Worm (Caenorhabditis elegans) whole organism, L4 larva: ENCODE measurements around the gene otpl-5.

Source experiments
- F26F4.8 ChIP-seq: fragments of 200-800 bp; sonication (Bioruptor generic); conservative IDR thresholded peaks from 2 replicates; pipeline ENCODE4 v1.3.6; 2022; ENCODE audit warnings: missing genetic modification characterization, missing compliant biosample characterization
- F37D6.2 ChIP-seq: sonication (generic microtip); optimal IDR thresholded peaks from 2 replicates; lab custom pipeline; 2016; ENCODE audit warnings: mild to moderate bottlenecking, missing genetic modification characterization, missing compliant biosample characterization
- F44E2.7 ChIP-seq: fragments of 200-800 bp; sonication (Bioruptor generic); IDR thresholded peaks from 2 replicates; pipeline ENCODE4 v2.1.2; 2022; ENCODE audit warnings: missing genetic modification characterization, missing compliant biosample characterization
- R02D3.7 ChIP-seq: fragments of 150-350 bp; sonication (generic microtip); optimal IDR thresholded peaks from 3 replicates; lab custom pipeline; 2014; ENCODE audit warnings: missing biosample characterization, missing genetic modification characterization
- T26A8.4 ChIP-seq: fragments of 200-800 bp; sonication (Bioruptor generic); IDR thresholded peaks from 2 replicates; pipeline ENCODE4 v1.3.6; 2022; ENCODE audit warnings: missing genetic modification characterization, missing compliant biosample characterization
- Y105C5A.15 ChIP-seq: fragments of 200-800 bp; sonication (Bioruptor generic); IDR thresholded peaks from 2 replicates; pipeline ENCODE4 v1.3.6; 2022; ENCODE audit warnings: missing genetic modification characterization, missing compliant biosample characterization
- Y48G9A.11 ChIP-seq: fragments of 200-800 bp; sonication (Bioruptor generic); IDR thresholded peaks from 2 replicates; pipeline ENCODE4 v1.3.6; 2022; ENCODE audit warnings: missing genetic modification reagents, missing genetic modification characterization, missing compliant biosample characterization
- Y75B8A.6 ChIP-seq: fragments of 200-800 bp; sonication (Bioruptor generic); IDR thresholded peaks from 2 replicates; pipeline ENCODE4 v1.3.6; 2022; ENCODE audit warnings: missing genetic modification reagents, missing genetic modification characterization, missing compliant biosample characterization
- ZK546.5 ChIP-seq, 2 experiments: sonication (generic microtip); optimal IDR thresholded peaks; 2 replicates each; lab custom pipeline; 2017; ENCODE audit warnings: missing biosample characterization in 2 of 2, missing genetic modification characterization in 2 of 2
- ama-1 ChIP-seq: fragments of 150-350 bp; optimal IDR thresholded peaks from 2 replicates; lab custom pipeline; 2014; ENCODE audit warnings: inconsistent platforms, mixed read lengths
- arid-1 ChIP-seq: fragments of 200-800 bp; sonication (Bioruptor generic); conservative IDR thresholded peaks from 2 replicates; pipeline ENCODE4 v1.3.6; 2022; ENCODE audit warnings: missing genetic modification reagents, missing genetic modification characterization, missing compliant biosample characterization
- attf-4 ChIP-seq: sonication (generic microtip); optimal IDR thresholded peaks from 3 replicates; lab custom pipeline; 2017; ENCODE audit warnings: missing biosample characterization, missing genetic modification characterization
- ceh-20 ChIP-seq: fragments of 200-800 bp; sonication (Bioruptor generic); IDR thresholded peaks from 2 replicates; pipeline ENCODE4 v1.3.6; 2022; ENCODE audit warnings: missing genetic modification reagents, missing genetic modification characterization, missing compliant biosample characterization
- ceh-28 ChIP-seq: fragments of 150-350 bp; optimal IDR thresholded peaks from 2 replicates; lab custom pipeline; 2014; ENCODE audit warnings: missing biosample characterization, missing genetic modification reagents, missing genetic modification characterization
- ceh-32 ChIP-seq: sonication (generic microtip); optimal IDR thresholded peaks from 2 replicates; lab custom pipeline; 2016; ENCODE audit warnings: mild to moderate bottlenecking, missing genetic modification characterization, missing compliant biosample characterization; ENCODE audit not compliant: poor library complexity
- ceh-44 ChIP-seq: fragments of 200-800 bp; sonication (Bioruptor generic); IDR thresholded peaks from 2 replicates; pipeline ENCODE4 v1.3.6; 2022; ENCODE audit warnings: missing genetic modification reagents, missing genetic modification characterization, missing compliant biosample characterization
- ceh-62 ChIP-seq: sonication (generic microtip); optimal IDR thresholded peaks from 2 replicates; lab custom pipeline; 2017; ENCODE audit warnings: missing biosample characterization, missing genetic modification characterization
- ceh-82 ChIP-seq: sonication (generic microtip); optimal IDR thresholded peaks from 2 replicates; lab custom pipeline; 2017; ENCODE audit warnings: missing biosample characterization, missing genetic modification characterization
- ces-1 ChIP-seq: fragments of 150-350 bp; sonication (generic microtip); optimal IDR thresholded peaks from 4 replicates; lab custom pipeline; 2014; ENCODE audit warnings: missing biosample characterization, missing genetic modification reagents, missing genetic modification characterization
- daf-16 ChIP-seq, 3 experiments: sonication (generic microtip); optimal IDR thresholded peaks; 2 replicates each; lab custom pipeline; 2016 to 2017; ENCODE audit warnings: missing genetic modification characterization in 3 of 3, missing genetic modification reagents in 3 of 3, mild to moderate bottlenecking in 2 of 3, missing compliant biosample characterization in 2 of 3, missing biosample characterization in 1 of 3, moderate library complexity in 1 of 3
- daf-19 ChIP-seq: fragments of 200-800 bp; sonication (Bioruptor generic); conservative IDR thresholded peaks from 2 replicates; pipeline ENCODE4 v1.3.6; 2022; ENCODE audit warnings: missing genetic modification characterization, missing compliant biosample characterization
- daf-8 ChIP-seq: fragments of 200-800 bp; sonication (Bioruptor generic); IDR thresholded peaks from 2 replicates; pipeline ENCODE4 v1.3.6; 2022; ENCODE audit warnings: missing genetic modification characterization, missing compliant biosample characterization
- dmd-6 ChIP-seq: fragments of 200-800 bp; sonication (Bioruptor generic); IDR thresholded peaks from 2 replicates; pipeline ENCODE4 v1.3.6; 2022; ENCODE audit warnings: missing genetic modification reagents, missing genetic modification characterization, missing compliant biosample characterization
- dmd-8 ChIP-seq: fragments of 200-800 bp; sonication (Bioruptor generic); IDR thresholded peaks from 2 replicates; pipeline ENCODE4 v1.3.6; 2022; ENCODE audit warnings: missing genetic modification characterization, missing compliant biosample characterization
- duxl-1 ChIP-seq: sonication (generic microtip); optimal IDR thresholded peaks from 2 replicates; lab custom pipeline; 2016; ENCODE audit warnings: mild to moderate bottlenecking, missing genetic modification characterization, moderate library complexity, missing compliant biosample characterization; ENCODE audit not compliant: poor library complexity
- dve-1 ChIP-seq: sonication (generic microtip); optimal IDR thresholded peaks from 2 replicates; lab custom pipeline; 2017; ENCODE audit warnings: antibody characterized with exemption, mild to moderate bottlenecking, missing genetic modification characterization, missing compliant biosample characterization; ENCODE audit not compliant: insufficient read depth
- egl-27 ChIP-seq: sonication (generic microtip); optimal IDR thresholded peaks from 3 replicates; lab custom pipeline; 2017; ENCODE audit warnings: missing biosample characterization, missing genetic modification reagents, missing genetic modification characterization
- egl-43 ChIP-seq: fragments of 200-800 bp; sonication (Bioruptor generic); IDR thresholded peaks from 2 replicates; pipeline ENCODE4 v1.3.6; 2022; ENCODE audit warnings: missing genetic modification reagents, missing genetic modification characterization, missing compliant biosample characterization
- fkh-10 ChIP-seq: fragments of 150-350 bp; optimal IDR thresholded peaks from 2 replicates; lab custom pipeline; 2014; ENCODE audit warnings: missing biosample characterization, missing genetic modification reagents, missing genetic modification characterization
- hif-1 ChIP-seq, 2 experiments: sonication (generic microtip); optimal IDR thresholded peaks; 2 replicates each; lab custom pipeline; 2016 to 2017; ENCODE audit warnings: missing compliant biosample characterization in 2 of 2, missing genetic modification characterization in 2 of 2, missing genetic modification reagents in 2 of 2, missing genotype in 2 of 2, mild to moderate bottlenecking in 1 of 2
- lim-7 ChIP-seq: fragments of 200-800 bp; sonication (Bioruptor generic); IDR thresholded peaks from 2 replicates; pipeline ENCODE4 v1.3.6; 2022; ENCODE audit warnings: missing genetic modification characterization, missing compliant biosample characterization
- lin-1 ChIP-seq: fragments of 200-800 bp; sonication (Bioruptor generic); IDR thresholded peaks from 2 replicates; pipeline ENCODE4 v1.3.6; 2022; ENCODE audit warnings: missing genetic modification reagents, missing genetic modification characterization, missing compliant biosample characterization
- lin-29 ChIP-seq: fragments of 200-800 bp; sonication (Bioruptor generic); IDR thresholded peaks from 2 replicates; pipeline ENCODE4 v1.3.6; 2022; ENCODE audit warnings: missing genetic modification reagents, missing genetic modification characterization, missing compliant biosample characterization
- lin-38 ChIP-seq: fragments of 200-800 bp; sonication (Bioruptor generic); IDR thresholded peaks from 2 replicates; pipeline ENCODE4 v1.3.6; 2022; ENCODE audit warnings: missing genetic modification reagents, missing genetic modification characterization, missing compliant biosample characterization
- lir-3 ChIP-seq: sonication (generic microtip); optimal IDR thresholded peaks from 2 replicates; lab custom pipeline; 2016; ENCODE audit warnings: mild to moderate bottlenecking, missing genetic modification characterization, missing compliant biosample characterization
- lsy-2 ChIP-seq, 2 experiments: fragments of 150-350 bp in 1 of 2; sonication (generic microtip) in 1 of 2; optimal IDR thresholded peaks; 2 replicates each; lab custom pipeline; 2014 to 2017; ENCODE audit warnings: missing biosample characterization in 2 of 2, missing genetic modification characterization in 2 of 2
- madf-5 ChIP-seq, 2 experiments: fragments of 200-800 bp; sonication (Bioruptor generic); IDR thresholded peaks; 2 replicates each; pipeline ENCODE4 v1.3.6; 2022; ENCODE audit warnings: missing compliant biosample characterization in 2 of 2, missing genetic modification characterization in 2 of 2
- madf-9 ChIP-seq: fragments of 200-800 bp; sonication (Bioruptor generic); conservative IDR thresholded peaks from 2 replicates; pipeline ENCODE4 v1.3.6; 2022; ENCODE audit warnings: missing genetic modification reagents, missing genetic modification characterization, missing compliant biosample characterization
- nhr-11 ChIP-seq: fragments of 150-350 bp; optimal IDR thresholded peaks from 2 replicates; lab custom pipeline; 2014; ENCODE audit warnings: missing biosample characterization, missing genetic modification characterization
- nhr-28 ChIP-seq: fragments of 150-350 bp; optimal IDR thresholded peaks from 2 replicates; lab custom pipeline; 2014; ENCODE audit warnings: missing biosample characterization, missing genetic modification characterization
- pha-4 ChIP-seq, 2 experiments: fragments of 150-350 bp in 1 of 2; fragments of 200-800 bp in 1 of 2; sonication (Bioruptor generic) in 1 of 2; IDR thresholded peaks in 1 of 2; optimal IDR thresholded peaks in 1 of 2; 2 replicates each; pipeline versions ENCODE4 v1.3.6 to Lab custom; 2014 to 2022; ENCODE audit warnings: missing genetic modification characterization in 2 of 2, missing genetic modification reagents in 2 of 2, missing biosample characterization in 1 of 2, missing compliant biosample characterization in 1 of 2
- sdz-12 ChIP-seq: fragments of 200-800 bp; sonication (Bioruptor generic); optimal IDR thresholded peaks from 2 replicates; lab custom pipeline; 2018; ENCODE audit warnings: mild to moderate bottlenecking, missing genetic modification characterization, missing compliant biosample characterization
- skn-1 ChIP-seq: fragments of 150-350 bp; optimal IDR thresholded peaks from 2 replicates; lab custom pipeline; 2014; ENCODE audit warnings: missing biosample characterization, missing genetic modification characterization
- snpc-1.2 ChIP-seq: fragments of 200-800 bp; sonication (Bioruptor generic); IDR thresholded peaks from 2 replicates; pipeline ENCODE4 v1.3.6; 2022; ENCODE audit warnings: missing genetic modification reagents, missing genetic modification characterization, missing compliant biosample characterization
- tag-97 ChIP-seq: fragments of 200-800 bp; sonication (Bioruptor generic); IDR thresholded peaks from 2 replicates; pipeline ENCODE4 v1.3.6; 2022; ENCODE audit warnings: missing genetic modification characterization, missing compliant biosample characterization
- unc-39 ChIP-seq: sonication (generic microtip); optimal IDR thresholded peaks from 2 replicates; lab custom pipeline; 2017; ENCODE audit warnings: missing biosample characterization, missing genetic modification characterization
- vab-7 ChIP-seq: fragments of 200-800 bp; sonication (Bioruptor generic); IDR thresholded peaks from 2 replicates; pipeline ENCODE4 v1.3.6; 2022; ENCODE audit warnings: missing genetic modification reagents, missing genetic modification characterization, missing compliant biosample characterization
- zfp-2 ChIP-seq: sonication (generic microtip); optimal IDR thresholded peaks from 2 replicates; lab custom pipeline; 2016; ENCODE audit warnings: mild to moderate bottlenecking, missing genetic modification characterization, missing compliant biosample characterization
- ztf-11 ChIP-seq: fragments of 150-350 bp; optimal IDR thresholded peaks from 2 replicates; lab custom pipeline; 2014; ENCODE audit warnings: missing biosample characterization, missing genetic modification characterization

Gene otpl-5

DNA sequence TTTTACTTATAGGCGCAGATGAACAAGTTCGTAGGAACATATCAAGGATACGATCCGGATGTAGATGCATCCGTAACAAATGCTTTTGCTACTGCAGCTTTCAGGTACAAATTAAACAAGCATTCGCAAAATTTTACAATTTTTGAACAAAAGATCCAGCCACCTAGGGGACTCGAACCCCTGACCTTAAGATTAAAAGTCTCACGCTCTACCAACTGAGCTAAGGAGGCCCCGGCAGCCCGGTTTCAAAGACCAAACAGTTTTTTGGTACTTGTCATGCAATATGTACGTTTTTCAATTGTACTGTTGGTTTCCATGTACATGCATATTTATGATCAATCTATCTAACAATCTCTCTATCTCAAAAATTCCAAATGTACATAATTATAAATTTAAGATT, 29.9 kb upstream of the otpl-5 start:
- TF ChIP-seq lin-1 (GFP tag; lab: Robert Waterston, UW): no peak
- peak; percentile 15 for TF ChIP-seq lir-3 (tag; lab: Kevin White, UChicago)
- TF ChIP-seq madf-5 (GFP tag; IDR thresholded peaks at IDR 0.05; lab: Robert Waterston, UW): 0 out of 4 replicates have a peak, but pooled peaks have one; percentile 51 to 66
- no peak for TF ChIP-seq dve-1 (tag; lab: Kevin White, UChicago)
- peak in 1 of 2 experiments; percentile 8 for TF ChIP-seq daf-16 (GFP tag; optimal IDR thresholded peaks at IDR 0.05; lab: Kevin White, UChicago)
- TF ChIP-seq daf-16 (tag; optimal IDR thresholded peaks at IDR 0.05; lab: Kevin White, UChicago): no peak
- TF ChIP-seq ZK546.5 (tag; optimal IDR thresholded peaks at IDR 0.05; lab: Kevin White, UChicago): no peak
- no peak for TF ChIP-seq madf-9
- TF ChIP-seq F44E2.7 (GFP tag; lab: Robert Waterston, UW): peak; percentile 49; the same call in 1 of the 2 replicates
- TF ChIP-seq ces-1: no peak
- TF ChIP-seq dmd-8 (GFP tag; lab: Robert Waterston, UW): peak; percentile 92
- TF ChIP-seq vab-7 (GFP tag; lab: Robert Waterston, UW): peak; percentile 42; the same call in 1 of the 2 replicates
- peak; percentile 91 for TF ChIP-seq lim-7
- TF ChIP-seq nhr-11 (tag; lab: Kevin White, UChicago): no peak
- peak; percentile 45; the same call in 1 of the 2 replicates for TF ChIP-seq ceh-20 (GFP tag; lab: Robert Waterston, UW)
- no peak for TF ChIP-seq Y105C5A.15
- 0 out of 2 replicates have a peak, but pooled peaks have one; percentile 27 for TF ChIP-seq daf-8 (GFP tag; lab: Robert Waterston, UW)
- peak; percentile 47; the same call in 1 of the 2 replicates for TF ChIP-seq arid-1
- peak; percentile 52; the same call in 1 of the 2 replicates for TF ChIP-seq snpc-1.2 (GFP tag; lab: Robert Waterston, UW)
- peak; percentile 53; the same call in 1 of the 2 replicates for TF ChIP-seq pha-4 (GFP tag; IDR thresholded peaks at IDR 0.05; lab: Robert Waterston, UW)
- TF ChIP-seq pha-4 (tag; optimal IDR thresholded peaks at IDR 0.05; lab: Kevin White, UChicago): no peak
- no peak for TF ChIP-seq ama-1
- peak; percentile 27 for TF ChIP-seq duxl-1 (tag; lab: Kevin White, UChicago)
- 0 out of 2 replicates have a peak, but pooled peaks have one; percentile 39 for TF ChIP-seq T26A8.4
- peak; percentile 67 for TF ChIP-seq lin-38 (GFP tag; lab: Robert Waterston, UW)
- 0 out of 2 replicates have a peak, but pooled peaks have one; percentile 40 for TF ChIP-seq Y48G9A.11 (GFP tag; lab: Robert Waterston, UW)
- peak; percentile 60; the same call in 1 of the 2 replicates for TF ChIP-seq F26F4.8
- TF ChIP-seq ceh-44: 0 out of 2 replicates have a peak, but pooled peaks have one; percentile 44
- no peak for TF ChIP-seq attf-4
- TF ChIP-seq egl-43 (GFP tag; lab: Robert Waterston, UW): peak; percentile 52; the same call in 1 of the 2 replicates
- TF ChIP-seq daf-19: peak; percentile 66; the same call in 1 of the 2 replicates

DNA sequence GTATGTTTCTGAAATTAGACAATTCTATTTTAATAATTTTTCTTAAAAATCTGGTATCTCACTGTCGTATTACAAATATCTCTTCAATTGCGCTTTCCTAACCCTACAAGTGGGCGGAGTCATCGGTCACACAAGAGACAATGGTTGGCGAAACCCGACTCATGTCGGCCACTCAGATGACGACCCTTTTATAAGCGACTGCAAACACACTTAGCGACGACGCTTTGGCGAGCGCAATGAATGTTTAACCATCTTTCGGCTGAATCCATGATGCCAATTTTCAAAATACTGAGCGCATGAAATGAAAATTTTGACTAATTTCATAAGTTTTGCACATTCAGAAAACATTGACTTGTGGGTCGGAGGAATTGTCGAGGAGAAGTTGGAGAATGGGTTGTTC, 29.0 kb upstream of the otpl-5 start:
- TF ChIP-seq nhr-28 (tag; lab: Kevin White, UChicago) (peak; percentile 65), ceh-82 (tag; lab: Kevin White, UChicago) (peak; percentile 48), ceh-28 (tag; lab: Kevin White, UChicago) (no peak), ztf-11 (tag; lab: Kevin White, UChicago) (no peak), tag-97 (GFP tag; lab: Robert Waterston, UW) (peak; percentile 88; the same call in 1 of the 2 replicates), zfp-2 (tag; lab: Kevin White, UChicago) (peak; percentile 86), fkh-10 (GFP tag; lab: Kevin White, UChicago) (no peak), unc-39 (tag; lab: Kevin White, UChicago) (no peak), hif-1 (tag; optimal IDR thresholded peaks at IDR 0.05; lab: Kevin White, UChicago) (peak; percentile 81), F37D6.2 (tag; lab: Kevin White, UChicago) (peak; percentile 91), sdz-12 (GFP tag; lab: Kevin White, UChicago) (peak; percentile 99), lin-29 (GFP tag; lab: Robert Waterston, UW) (peak; percentile 96), F44E2.7 (GFP tag; lab: Robert Waterston, UW) (peak; percentile 100), ces-1 (peak; percentile 74), skn-1 (tag; lab: Kevin White, UChicago) (no peak), dmd-6 (GFP tag; lab: Robert Waterston, UW) (peak; percentile 92; the same call in 1 of the 2 replicates), Y75B8A.6 (peak; percentile 99), Y105C5A.15 (peak; percentile 100), ceh-32 (tag; lab: Kevin White, UChicago) (peak; percentile 87), ceh-62 (tag; lab: Kevin White, UChicago) (no peak), lsy-2 (tag; optimal IDR thresholded peaks at IDR 0.05; lab: Kevin White, UChicago) (peak; percentile 72 to 86), lin-38 (GFP tag; lab: Robert Waterston, UW) (peak; percentile 95), egl-27 (no peak), R02D3.7 (tag; lab: Kevin White, UChicago) (peak; percentile 72)
